Fruit fly (Drosophila melanogaster) whole organism, embryonic: ENCODE data around the gene Ostgamma.

Experiments used
- CG15269 ChIP-seq: fragments of 200-800 bp; sonication (Bioruptor generic); optimal IDR thresholded peaks from 2 replicates; lab custom pipeline; 2018; ENCODE audit warnings: missing biosample characterization, mild to moderate bottlenecking, missing genetic modification characterization, moderate library complexity
- Gsc ChIP-seq: fragments of 200-800 bp; sonication (Bioruptor generic); IDR thresholded peaks from 2 replicates; pipeline ENCODE4 v1.3.6; 2022; ENCODE audit warnings: missing biosample characterization, missing genetic modification characterization
- Side ChIP-seq: fragments of 200-800 bp; sonication (Bioruptor generic); optimal IDR thresholded peaks from 2 replicates; lab custom pipeline; 2016; ENCODE audit warnings: missing biosample characterization, missing genetic modification characterization
- fd3F ChIP-seq: fragments of 200-800 bp; sonication (Bioruptor generic); optimal IDR thresholded peaks from 2 replicates; lab custom pipeline; 2018; ENCODE audit warnings: missing biosample characterization, mild to moderate bottlenecking, missing genetic modification characterization, moderate library complexity
- seq ChIP-seq: fragments of 200-800 bp; sonication (Bioruptor generic); IDR thresholded peaks from 2 replicates; pipeline ENCODE4 v1.3.6; 2022; ENCODE audit warnings: missing biosample characterization, missing genetic modification characterization
- ttk ChIP-seq: fragments of 200-800 bp; sonication (Bioruptor generic); IDR thresholded peaks from 2 replicates; pipeline ENCODE4 v2.1.2; 2022; ENCODE audit warnings: missing biosample characterization, missing genetic modification characterization
- unc-4 ChIP-seq: fragments of 200-800 bp; sonication (Bioruptor generic); IDR thresholded peaks from 2 replicates; pipeline ENCODE4 v1.3.6; 2022; ENCODE audit warnings: missing biosample characterization, missing genetic modification characterization; ENCODE audit not compliant: partially characterized antibody

- TF ChIP-seq Gsc (GFP tag; lab: Robert Waterston, UW) (no peak; the same call in 1 of the 2 replicates), ttk (GFP tag; lab: Robert Waterston, UW) (peak; percentile 95), fd3F (GFP tag; lab: Kevin White, UChicago) (peak; percentile 95), Side (peak; percentile 95), unc-4 (GFP tag; lab: Robert Waterston, UW) (no peak), CG15269 (tag; lab: Kevin White, UChicago) (peak; percentile 97), seq (GFP tag; lab: Robert Waterston, UW) (peak; percentile 97)
These were observed 15.7 kb downstream of the Ostgamma start for dm6 chr2L:8292159-8292887.
